Fruit fly (Drosophila melanogaster) whole organism, embryonic: ENCODE measurements around the gene CG14406.

Source experiments
- Asciz ChIP-seq: fragments of 200-800 bp; sonication (Bioruptor generic); optimal IDR thresholded peaks from 2 replicates; lab custom pipeline; 2017; ENCODE audit warnings: missing biosample characterization, mild to moderate bottlenecking, missing genetic modification characterization, missing genetic modification reagents
- CG10321 ChIP-seq: fragments of 200-800 bp; sonication (Bioruptor generic); IDR thresholded peaks from 2 replicates; pipeline ENCODE4 v1.3.6; 2022; ENCODE audit warnings: missing biosample characterization, missing genetic modification characterization
- CG12769 ChIP-seq: fragments of 200-800 bp; sonication (Bioruptor generic); optimal IDR thresholded peaks from 2 replicates; lab custom pipeline; 2019; ENCODE audit warnings: missing biosample characterization, mild to moderate bottlenecking, missing genetic modification characterization, moderate library complexity
- CG14050 ChIP-seq: fragments of 200-800 bp; sonication (Bioruptor generic); IDR thresholded peaks from 3 replicates; pipeline ENCODE4 v1.3.6; 2022; ENCODE audit warnings: missing biosample characterization, missing genetic modification characterization
- CG15479 ChIP-seq: fragments of 200-800 bp; sonication (Bioruptor generic); optimal IDR thresholded peaks from 3 replicates; lab custom pipeline; 2019; ENCODE audit warnings: missing biosample characterization, mild to moderate bottlenecking, missing genetic modification characterization, moderate library complexity
- CG17568 ChIP-seq: fragments of 200-800 bp; sonication (Bioruptor generic); optimal IDR thresholded peaks from 2 replicates; lab custom pipeline; 2018; ENCODE audit warnings: missing biosample characterization, mild to moderate bottlenecking, missing genetic modification characterization, moderate library complexity
- CG2678 ChIP-seq: fragments of 200-800 bp; sonication (Bioruptor generic); optimal IDR thresholded peaks from 3 replicates; lab custom pipeline; 2019; ENCODE audit warnings: missing biosample characterization, mild to moderate bottlenecking, missing genetic modification characterization, moderate library complexity
- CG4282 ChIP-seq: fragments of 200-800 bp; sonication (Bioruptor generic); optimal IDR thresholded peaks from 2 replicates; lab custom pipeline; 2016; ENCODE audit warnings: missing biosample characterization, missing genetic modification characterization
- CG7745 ChIP-seq: fragments of 200-800 bp; sonication (Bioruptor generic); optimal IDR thresholded peaks from 2 replicates; lab custom pipeline; 2018; ENCODE audit warnings: missing biosample characterization, mild to moderate bottlenecking, missing genetic modification characterization, moderate library complexity
- CG8765 ChIP-seq: fragments of 200-800 bp; sonication (Bioruptor generic); IDR thresholded peaks from 2 replicates; pipeline ENCODE4 v1.3.6; 2022; ENCODE audit warnings: missing biosample characterization, missing genetic modification characterization
- D19A ChIP-seq: fragments of 200-800 bp; optimal IDR thresholded peaks from 3 replicates; lab custom pipeline; 2019; ENCODE audit warnings: missing biosample characterization, mild to moderate bottlenecking, missing genetic modification characterization, moderate library complexity
- Dip3 ChIP-seq: fragments of 200-800 bp; sonication (Bioruptor generic); optimal IDR thresholded peaks from 3 replicates; lab custom pipeline; 2016; ENCODE audit warnings: missing biosample characterization, missing genetic modification characterization
- Dref ChIP-seq: fragments of 200-800 bp; sonication (Bioruptor generic); IDR thresholded peaks from 2 replicates; pipeline ENCODE4 v1.3.6; 2022; ENCODE audit warnings: missing biosample characterization, missing genetic modification characterization
- Med ChIP-seq: fragments of 200-800 bp; sonication (Bioruptor generic); peaks from one replicate; lab custom pipeline; 2016; ENCODE audit warnings: missing biosample characterization, missing genetic modification characterization, mild to moderate bottlenecking, inconsistent platforms, moderate library complexity
- Nf-YA ChIP-seq: fragments of 200-800 bp; sonication (Bioruptor generic); IDR thresholded peaks from 2 replicates; pipeline ENCODE4 v1.3.6; 2022; ENCODE audit warnings: missing biosample characterization, missing genetic modification characterization
- Rx ChIP-seq: fragments of 200-800 bp; sonication (Bioruptor generic); IDR thresholded peaks from 2 replicates; pipeline ENCODE4 v1.3.6; 2022; ENCODE audit warnings: missing biosample characterization, missing genetic modification characterization
- Xbp1 ChIP-seq: fragments of 200-800 bp; sonication (Bioruptor generic); optimal IDR thresholded peaks from 3 replicates; lab custom pipeline; 2016; ENCODE audit warnings: missing biosample characterization, mild to moderate bottlenecking, missing genetic modification characterization
- ap ChIP-seq: fragments of 200-800 bp; sonication (Bioruptor generic); IDR thresholded peaks from 2 replicates; pipeline ENCODE4 v1.3.6; 2022; ENCODE audit warnings: missing biosample characterization, missing genetic modification characterization
- bcd ChIP-seq: fragments of 200-800 bp; sonication (Bioruptor generic); optimal IDR thresholded peaks from 2 replicates; lab custom pipeline; 2017; ENCODE audit warnings: missing biosample characterization, mild to moderate bottlenecking, missing genetic modification characterization
- chinmo ChIP-seq: fragments of 200-800 bp; sonication (Bioruptor generic); IDR thresholded peaks from 4 replicates; pipeline ENCODE4 v1.3.6; 2022; ENCODE audit warnings: missing biosample characterization, missing genetic modification characterization; ENCODE audit not compliant: partially characterized antibody
- ci ChIP-seq: fragments of 200-800 bp; sonication (Bioruptor generic); IDR thresholded peaks from 3 replicates; pipeline ENCODE4 v1.3.6; 2022; ENCODE audit warnings: missing biosample characterization, missing genetic modification characterization
- crol ChIP-seq: fragments of 200-800 bp; sonication (Bioruptor generic); IDR thresholded peaks from 2 replicates; pipeline ENCODE4 v1.3.6; 2022; ENCODE audit warnings: missing biosample characterization, missing genetic modification characterization
- disco-r ChIP-seq: fragments of 200-800 bp; sonication (Bioruptor generic); optimal IDR thresholded peaks from 2 replicates; lab custom pipeline; 2016; ENCODE audit warnings: missing biosample characterization, missing genetic modification characterization
- exex ChIP-seq: fragments of 200-800 bp; sonication (Bioruptor generic); optimal IDR thresholded peaks from 4 replicates; lab custom pipeline; 2018; ENCODE audit warnings: missing biosample characterization, mild to moderate bottlenecking, missing genetic modification characterization, moderate library complexity
- ftz-f1 ChIP-seq: fragments of 200-800 bp; sonication (Bioruptor generic); optimal IDR thresholded peaks from 2 replicates; lab custom pipeline; 2016; ENCODE audit warnings: missing biosample characterization, missing genetic modification characterization
- gce ChIP-seq: fragments of 200-800 bp; sonication (Bioruptor generic); IDR thresholded peaks from 3 replicates; pipeline ENCODE4 v1.3.6; 2022; ENCODE audit warnings: missing biosample characterization, missing genetic modification characterization
- grn ChIP-seq: fragments of 200-800 bp; sonication (Bioruptor generic); optimal IDR thresholded peaks from 3 replicates; lab custom pipeline; 2017; ENCODE audit warnings: missing biosample characterization, missing genetic modification characterization
- hkb ChIP-seq, 2 experiments: fragments of 200-800 bp in 1 of 2; fragments of >200 bp in 1 of 2; sonication (Bioruptor generic) in 1 of 2; IDR thresholded peaks in 1 of 2; optimal IDR thresholded peaks in 1 of 2; 2 replicates each; pipeline versions ENCODE4 v1.3.6 to Lab custom; 2017 to 2022; ENCODE audit warnings: missing biosample characterization in 1 of 2, missing genetic modification characterization in 1 of 2
- jing ChIP-seq: fragments of 200-800 bp; sonication (Bioruptor generic); optimal IDR thresholded peaks from 2 replicates; lab custom pipeline; 2018; ENCODE audit warnings: missing biosample characterization, mild to moderate bottlenecking, missing genetic modification characterization
- ken ChIP-seq: fragments of 200-800 bp; sonication (Bioruptor generic); IDR thresholded peaks from 3 replicates; pipeline ENCODE4 v1.3.6; 2022; ENCODE audit warnings: missing biosample characterization, missing genetic modification characterization
- odd ChIP-seq: fragments of 200-800 bp; sonication (Bioruptor generic); optimal IDR thresholded peaks from 2 replicates; lab custom pipeline; 2017; ENCODE audit warnings: missing biosample characterization, mild to moderate bottlenecking, missing genetic modification characterization
- org-1 ChIP-seq: fragments of 200-800 bp; sonication (Bioruptor generic); optimal IDR thresholded peaks from 2 replicates; lab custom pipeline; 2017; ENCODE audit warnings: missing biosample characterization, missing genetic modification characterization
- p53 ChIP-seq: fragments of 200-800 bp; sonication (Bioruptor generic); optimal IDR thresholded peaks from 2 replicates; lab custom pipeline; 2016; ENCODE audit warnings: missing biosample characterization, missing genetic modification characterization
- repo ChIP-seq: fragments of 200-800 bp; sonication (Bioruptor generic); optimal IDR thresholded peaks from 2 replicates; lab custom pipeline; 2016; ENCODE audit warnings: missing biosample characterization, missing genetic modification characterization
- scrt ChIP-seq: fragments of 200-800 bp; sonication (Bioruptor generic); optimal IDR thresholded peaks from 2 replicates; lab custom pipeline; 2018; ENCODE audit warnings: missing biosample characterization, mild to moderate bottlenecking, missing genetic modification characterization, moderate library complexity
- sisA ChIP-seq: fragments of 200-800 bp; sonication (Bioruptor generic); IDR thresholded peaks from 2 replicates; pipeline ENCODE4 v1.3.6; 2022; ENCODE audit warnings: missing biosample characterization, missing genetic modification characterization
- slbo ChIP-seq: fragments of 200-800 bp; sonication (Bioruptor generic); IDR thresholded peaks from 2 replicates; pipeline ENCODE4 v1.3.6; 2022; ENCODE audit warnings: missing biosample characterization, missing genetic modification characterization
- sna ChIP-seq: fragments of 200-800 bp; sonication (Bioruptor generic); IDR thresholded peaks from 2 replicates; pipeline ENCODE4 v1.3.6; 2022; ENCODE audit warnings: missing biosample characterization, missing genetic modification characterization; ENCODE audit not compliant: partially characterized antibody
- tx ChIP-seq: fragments of 200-800 bp; sonication (Bioruptor generic); optimal IDR thresholded peaks from 2 replicates; lab custom pipeline; 2016; ENCODE audit warnings: missing biosample characterization, missing genetic modification characterization
- usp ChIP-seq: fragments of >200 bp; optimal IDR thresholded peaks from 2 replicates; lab custom pipeline; 2017; ENCODE audit warnings: missing biosample characterization, missing genetic modification characterization
- vnd ChIP-seq: fragments of 200-800 bp; sonication (Bioruptor generic); IDR thresholded peaks from 3 replicates; pipeline ENCODE4 v1.3.6; 2022; ENCODE audit warnings: missing biosample characterization, missing genetic modification characterization; ENCODE audit not compliant: partially characterized antibody
- vvl ChIP-seq: fragments of 200-800 bp; sonication (Bioruptor generic); IDR thresholded peaks from 2 replicates; pipeline ENCODE4 v1.3.6; 2022; ENCODE audit warnings: missing biosample characterization, missing genetic modification characterization
- wor ChIP-seq: fragments of 200-800 bp; sonication (Bioruptor generic); IDR thresholded peaks from 2 replicates; pipeline ENCODE4 v1.3.6; 2022; ENCODE audit warnings: missing biosample characterization, missing genetic modification characterization
- zf30C ChIP-seq: fragments of 200-800 bp; sonication (Bioruptor generic); optimal IDR thresholded peaks from 3 replicates; lab custom pipeline; 2018; ENCODE audit warnings: missing biosample characterization, mild to moderate bottlenecking, missing genetic modification characterization

Gene CG14406

dm6 chrX:14952097-14952844, 41.6 kb upstream of the CG14406 start (continued):
- TF ChIP-seq sisA (GFP tag; lab: Robert Waterston, UW), result 0 out of 2 replicates have a peak, but pooled peaks have one; percentile 25
- no peak for TF ChIP-seq repo (GFP tag; lab: Kevin White, UChicago)
- peak; percentile 30 for TF ChIP-seq D19A (tag; lab: Kevin White, UChicago)
- TF ChIP-seq scrt (GFP tag; lab: Kevin White, UChicago), result no peak
- TF ChIP-seq Dip3 (GFP tag; lab: Kevin White, UChicago), result no peak
- no peak for TF ChIP-seq hkb (optimal IDR thresholded peaks at IDR 0.05; lab: Kevin White, UChicago)
- TF ChIP-seq hkb (GFP tag; IDR thresholded peaks at IDR 0.05; lab: Robert Waterston, UW), result peak; percentile 29; the same call in 1 of the 2 replicates
- TF ChIP-seq CG14050 (GFP tag; lab: Robert Waterston, UW), result no peak
- no peak for TF ChIP-seq p53

dm6 chrX:14951346-14951862, 40.8 kb upstream of the CG14406 start:
- peak; percentile 26 for TF ChIP-seq CG15479 (GFP tag; lab: Kevin White, UChicago)
- no peak for TF ChIP-seq CG4282 (GFP tag; lab: Kevin White, UChicago)
- TF ChIP-seq grn (GFP tag; lab: Kevin White, UChicago), result peak; percentile 85
- TF ChIP-seq zf30C, result no peak
- peak; percentile 17; the same call in 1 of the 3 replicates for TF ChIP-seq ci (GFP tag; lab: Robert Waterston, UW)
- TF ChIP-seq sna (GFP tag; lab: Robert Waterston, UW), result no peak
- TF ChIP-seq jing, result no peak
- TF ChIP-seq ap (GFP tag; lab: Robert Waterston, UW), result no peak
- no peak for TF ChIP-seq bcd
- peak; percentile 42 for TF ChIP-seq CG12769 (tag; lab: Kevin White, UChicago)
- 0 out of 3 replicates have a peak, but pooled peaks have one; percentile 44 for TF ChIP-seq gce (GFP tag; lab: Robert Waterston, UW)
- TF ChIP-seq Xbp1, result no peak
- peak; percentile 4; the same call in 1 of the 2 replicates for TF ChIP-seq vvl (GFP tag; lab: Robert Waterston, UW)
- no peak for TF ChIP-seq Dref
- peak; percentile 62 for TF ChIP-seq crol (GFP tag; lab: Robert Waterston, UW)
- peak; percentile 71 for TF ChIP-seq Med (GFP tag; lab: Kevin White, UChicago)
- peak; percentile 15; the same call in 1 of the 2 replicates for TF ChIP-seq slbo (GFP tag; lab: Robert Waterston, UW)
- peak; percentile 23 for TF ChIP-seq exex (tag; lab: Kevin White, UChicago)
- TF ChIP-seq org-1 (GFP tag; lab: Kevin White, UChicago), result no peak
- peak; percentile 47; the same call in 1 of the 3 replicates for TF ChIP-seq vnd (GFP tag; lab: Robert Waterston, UW)
- TF ChIP-seq chinmo (GFP tag; lab: Robert Waterston, UW), result 0 out of 4 replicates have a peak, but pooled peaks have one; percentile 11
- 0 out of 3 replicates have a peak, but pooled peaks have one; percentile 28 for TF ChIP-seq ken (GFP tag; lab: Robert Waterston, UW)

- TF ChIP-seq hkb (optimal IDR thresholded peaks at IDR 0.05; lab: Kevin White, UChicago) (no peak), hkb (GFP tag; IDR thresholded peaks at IDR 0.05; lab: Robert Waterston, UW) (peak; percentile 91), disco-r (GFP tag; lab: Kevin White, UChicago) (peak; percentile 68), CG8765 (GFP tag; lab: Robert Waterston, UW) (peak; percentile 78), CG10321 (GFP tag; lab: Robert Waterston, UW) (peak; percentile 57; the same call in 1 of the 2 replicates), Nf-YA (GFP tag; lab: Robert Waterston, UW) (peak; percentile 73), Rx (GFP tag; lab: Robert Waterston, UW) (peak; percentile 75; the same call in 1 of the 2 replicates), ftz-f1 (no peak), wor (GFP tag; lab: Robert Waterston, UW) (peak; percentile 93), CG7745 (tag; lab: Kevin White, UChicago) (peak; percentile 41), Asciz (GFP tag; lab: Kevin White, UChicago) (peak; percentile 95), CG17568 (peak; percentile 89), tx (GFP tag; lab: Kevin White, UChicago) (peak; percentile 68), usp (GFP tag; lab: Kevin White, UChicago) (no peak), odd (peak; percentile 91), CG2678 (tag; lab: Kevin White, UChicago) (peak; percentile 98)
Observed at dm6 chrX:14950273-14951272, 39.9 kb upstream of the CG14406 start.
